Worm (Caenorhabditis elegans) whole organism, L2 larva: ENCODE results near the gene C14A6.6.

Experiments used
- R02D3.7 ChIP-seq: fragments of 150-350 bp; optimal IDR thresholded peaks from 2 replicates; lab custom pipeline; 2014; ENCODE audit warnings: missing biosample characterization, missing genetic modification characterization
- aly-2 ChIP-seq: fragments of 150-350 bp; optimal IDR thresholded peaks from 2 replicates; lab custom pipeline; 2014; ENCODE audit warnings: missing biosample characterization, missing genetic modification characterization
- ama-1 ChIP-seq: fragments of 150-350 bp; optimal IDR thresholded peaks from 2 replicates; lab custom pipeline; 2018; ENCODE audit warnings: inconsistent platforms
- crh-2 ChIP-seq: sonication (generic microtip); optimal IDR thresholded peaks from 2 replicates; lab custom pipeline; 2017; ENCODE audit warnings: missing biosample characterization, missing genetic modification characterization
- fos-1 ChIP-seq: fragments of 150-350 bp; optimal IDR thresholded peaks from 2 replicates; lab custom pipeline; 2014; ENCODE audit warnings: missing biosample characterization, missing genetic modification characterization
- gmeb-1 ChIP-seq: fragments of 150-350 bp; optimal IDR thresholded peaks from 2 replicates; lab custom pipeline; 2014; ENCODE audit warnings: missing biosample characterization, missing genetic modification characterization
- lin-39 ChIP-seq: fragments of 150-350 bp; optimal IDR thresholded peaks from 2 replicates; lab custom pipeline; 2014; ENCODE audit warnings: missing biosample characterization, missing genetic modification reagents, missing genetic modification characterization
- nhr-11 ChIP-seq: fragments of 150-350 bp; optimal IDR thresholded peaks from 2 replicates; lab custom pipeline; 2014; ENCODE audit warnings: missing biosample characterization, missing genetic modification characterization
- unc-39 ChIP-seq: fragments of 150-350 bp; optimal IDR thresholded peaks from 2 replicates; lab custom pipeline; 2014; ENCODE audit warnings: missing biosample characterization, missing genetic modification characterization
- unc-55 ChIP-seq: fragments of 150-350 bp; sonication (generic microtip); optimal IDR thresholded peaks from 3 replicates; lab custom pipeline; 2014; ENCODE audit warnings: missing biosample characterization, missing genetic modification reagents, missing genetic modification characterization
- ztf-11 ChIP-seq: sonication (generic microtip); optimal IDR thresholded peaks from 2 replicates; lab custom pipeline; 2017; ENCODE audit warnings: missing biosample characterization, missing genetic modification characterization

- TF ChIP-seq lin-39 (tag; lab: Kevin White, UChicago), result no peak
- TF ChIP-seq nhr-11 (tag; lab: Kevin White, UChicago), result no peak
- no peak for TF ChIP-seq unc-39 (tag; lab: Kevin White, UChicago)
- TF ChIP-seq gmeb-1 (tag; lab: Kevin White, UChicago), result no peak
- TF ChIP-seq fos-1 (tag; lab: Kevin White, UChicago), result no peak
- no peak for TF ChIP-seq ztf-11 (tag; lab: Kevin White, UChicago)
- TF ChIP-seq unc-55 (GFP tag; lab: Kevin White, UChicago), result no peak
- TF ChIP-seq crh-2, result no peak
- no peak for TF ChIP-seq ama-1
- TF ChIP-seq aly-2 (tag; lab: Kevin White, UChicago), result no peak
- TF ChIP-seq R02D3.7, result no peak
Measured at ce11 chrV:18123639-18124038, 43.4 kb downstream of the C14A6.6 start, which contains the start of gene fbxa-107.
